Worm (Caenorhabditis elegans): Measurements from ENCODE around the gene F09G8.7.

DNA sequence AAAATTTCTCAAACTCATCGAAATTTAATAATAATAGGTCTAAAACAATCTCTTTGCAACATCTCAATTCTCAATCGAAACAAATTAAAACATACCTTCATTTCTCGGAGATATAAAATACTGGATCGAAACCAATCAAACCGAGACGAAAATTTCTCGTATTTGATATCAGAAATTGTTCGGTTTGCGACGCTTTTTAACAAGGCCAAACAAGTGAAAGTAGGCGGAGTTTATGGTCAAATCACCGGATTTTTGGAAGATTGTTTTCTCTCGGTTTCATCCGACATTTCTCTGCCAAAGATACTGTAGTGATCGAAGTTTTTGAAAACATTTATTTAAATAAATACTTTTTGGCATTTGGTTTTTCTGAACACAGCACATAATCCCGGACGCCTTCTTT, 32.8 kb downstream of the F09G8.7 start, which contains the start of gene C02F5.14:
- TF ChIP-seq ztf-11 (tag; optimal IDR thresholded peaks at IDR 0.05) (no peak), ces-1 (GFP tag; optimal IDR thresholded peaks at IDR 0.05) (no peak), ham-2 (GFP tag; optimal IDR thresholded peaks at IDR 0.05) (no peak), elt-3 (tag; optimal IDR thresholded peaks at IDR 0.05) (no peak), pha-4 (tag; optimal IDR thresholded peaks at IDR 0.05) (no peak), mab-5 (tag; optimal IDR thresholded peaks at IDR 0.05) (no peak), lin-32 (GFP tag; optimal IDR thresholded peaks at IDR 0.05) (no peak)

Data from whole organism, mixed stage, embryonic.